Worm (Caenorhabditis elegans): Measurements from ENCODE around the gene ctsa-4.1.

DNA sequence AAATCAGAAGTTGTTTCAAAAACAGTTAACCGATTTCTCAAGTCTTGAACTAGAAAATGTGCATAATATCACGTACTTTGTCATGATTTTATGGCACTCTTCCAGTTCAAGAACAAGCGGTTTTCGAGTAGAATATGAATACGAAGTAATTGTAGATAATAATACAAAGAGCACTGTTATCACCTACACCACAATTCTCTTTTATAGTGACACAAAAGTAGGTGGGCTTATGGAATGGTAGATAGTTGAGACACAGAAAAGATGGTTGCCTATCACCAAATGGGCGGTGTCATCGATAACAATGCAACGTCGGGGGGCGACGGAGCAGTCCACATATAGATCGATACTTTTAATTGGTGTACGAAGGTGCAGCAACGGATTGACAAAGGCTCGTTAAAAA, 38.1 kb upstream of the ctsa-4.1 start:
- TF ChIP-seq pha-4 (tag; optimal IDR thresholded peaks at IDR 0.05) (peak; percentile 61), sea-2 (GFP tag; optimal IDR thresholded peaks at IDR 0.05) (no peak), ceh-9 (tag; optimal IDR thresholded peaks at IDR 0.05) (no peak), unc-62 (GFP tag; optimal IDR thresholded peaks at IDR 0.05) (no peak), nhr-25 (tag; optimal IDR thresholded peaks at IDR 0.05) (no peak), pqm-1 (tag; optimal IDR thresholded peaks at IDR 0.05) (peak; percentile 96), ztf-11 (tag; optimal IDR thresholded peaks at IDR 0.05) (no peak)

Data from whole organism, L3 larva.